Fruit fly (Drosophila melanogaster): ENCODE measurements around the gene CG6324.

Gene CG6324

dm6 chrX:15522426-15523153 lies 46.7 kb downstream of the CG6324 start (continued):
- TF ChIP-seq Usf (GFP tag; optimal IDR thresholded peaks at IDR 0.05), result no peak
- TF ChIP-seq Hr78 (GFP tag; optimal IDR thresholded peaks at IDR 0.05), result peak in 1 of 2 experiments; percentile 72
- TF ChIP-seq gro (GFP tag; optimal IDR thresholded peaks at IDR 0.05), result no peak
- no peak for TF ChIP-seq Sry-δ (GFP tag; optimal IDR thresholded peaks at IDR 0.05)
- peak; percentile 1 for TF ChIP-seq CG12155 (GFP tag; optimal IDR thresholded peaks at IDR 0.05)
- TF ChIP-seq CG13775 (GFP tag; optimal IDR thresholded peaks at IDR 0.05), result no peak
- no peak for TF ChIP-seq insv (GFP tag; optimal IDR thresholded peaks at IDR 0.05)
- no peak for TF ChIP-seq CG6654 (GFP tag; optimal IDR thresholded peaks at IDR 0.05)
- TF ChIP-seq sens (GFP tag), result no peak
- peak; percentile 51 for TF ChIP-seq Med (GFP tag)
- TF ChIP-seq gcm (GFP tag; optimal IDR thresholded peaks at IDR 0.05), result no peak
- TF ChIP-seq exex (tag; optimal IDR thresholded peaks at IDR 0.05), result peak; percentile 60
- no peak for TF ChIP-seq rib (GFP tag; IDR thresholded peaks at IDR 0.05)

- TF ChIP-seq CG16779 (GFP tag; IDR thresholded peaks at IDR 0.05), result no peak
- TF ChIP-seq CG7839 (tag; optimal IDR thresholded peaks at IDR 0.05), result peak; percentile 30
- peak; percentile 9 for TF ChIP-seq dmrt99B (tag; optimal IDR thresholded peaks at IDR 0.05)
- TF ChIP-seq CG9817 (tag; optimal IDR thresholded peaks at IDR 0.05), result no peak
- TF ChIP-seq row (GFP tag; IDR thresholded peaks at IDR 0.05), result peak; percentile 4; the same call in 1 of the 3 replicates
- no peak for TF ChIP-seq Mad (GFP tag; optimal IDR thresholded peaks at IDR 0.05)
- no peak for TF ChIP-seq ranshi (GFP tag; IDR thresholded peaks at IDR 0.05)
- no peak for TF ChIP-seq Bdp1 (GFP tag; optimal IDR thresholded peaks at IDR 0.05)
- TF ChIP-seq grau (tag; optimal IDR thresholded peaks at IDR 0.05), result peak; percentile 17
- no peak for TF ChIP-seq NC2β (GFP tag; optimal IDR thresholded peaks at IDR 0.05)
- TF ChIP-seq Sox102F (GFP tag; optimal IDR thresholded peaks at IDR 0.05), result peak; percentile 33
- TF ChIP-seq CG17829 (tag; optimal IDR thresholded peaks at IDR 0.05), result no peak
- TF ChIP-seq sens (GFP tag), result no peak
- peak; percentile 5 for TF ChIP-seq CG12391 (tag; optimal IDR thresholded peaks at IDR 0.05)
- no peak for TF ChIP-seq CG8944 (GFP tag; optimal IDR thresholded peaks at IDR 0.05)
- TF ChIP-seq sna (GFP tag; IDR thresholded peaks at IDR 0.05; ENCODE audit: partially characterized antibody), result no peak
- TF ChIP-seq pho (GFP tag; optimal IDR thresholded peaks at IDR 0.05), result no peak
- TF ChIP-seq seq (GFP tag; IDR thresholded peaks at IDR 0.05), result no peak
- no peak for TF ChIP-seq gsb-n (tag; optimal IDR thresholded peaks at IDR 0.05)
- no peak for TF ChIP-seq Doc3 (GFP tag; IDR thresholded peaks at IDR 0.05; ENCODE audit: partially characterized antibody)
- TF ChIP-seq ham (GFP tag; IDR thresholded peaks at IDR 0.05), result no peak
- no peak for TF ChIP-seq H15 (GFP tag; IDR thresholded peaks at IDR 0.05)
- TF ChIP-seq gem (tag; optimal IDR thresholded peaks at IDR 0.05), result peak; percentile 36
- no peak for TF ChIP-seq CG7372 (GFP tag; IDR thresholded peaks at IDR 0.05)
- no peak for TF ChIP-seq Myb (GFP tag; optimal IDR thresholded peaks at IDR 0.05)
- TF ChIP-seq CG13775 (GFP tag; optimal IDR thresholded peaks at IDR 0.05), result no peak
- TF ChIP-seq CG16813 (GFP tag; IDR thresholded peaks at IDR 0.05; ENCODE audit: partially characterized antibody), result no peak
- TF ChIP-seq Dfd (GFP tag; optimal IDR thresholded peaks at IDR 0.05), result no peak
- TF ChIP-seq CG12071 (GFP tag; optimal IDR thresholded peaks at IDR 0.05), result no peak
- TF ChIP-seq sr (GFP tag; IDR thresholded peaks at IDR 0.05), result no peak
- TF ChIP-seq CG4617 (GFP tag; optimal IDR thresholded peaks at IDR 0.05; ENCODE audit: borderline replicate concordance), result no peak
- no peak for TF ChIP-seq CG15601 (tag; optimal IDR thresholded peaks at IDR 0.05)
- TF ChIP-seq CG2712 (tag; optimal IDR thresholded peaks at IDR 0.05), result peak; percentile 28
- peak; percentile 9 for TF ChIP-seq unpg (GFP tag; optimal IDR thresholded peaks at IDR 0.05)
- TF ChIP-seq CG2678 (tag; optimal IDR thresholded peaks at IDR 0.05), result peak; percentile 28
- TF ChIP-seq CG6854 (GFP tag; optimal IDR thresholded peaks at IDR 0.05), result no peak
- TF ChIP-seq CG11504 (tag; optimal IDR thresholded peaks at IDR 0.05), result peak; percentile 27
- no peak for TF ChIP-seq CG1603 (tag; optimal IDR thresholded peaks at IDR 0.05)
These were observed 53.3 kb downstream of the CG6324 start for dm6 chrX:15529197-15529596.
